Worm (Caenorhabditis elegans): ENCODE results near the gene Y71H2AM.6.
A peak's percentile ranks its signal among the peaks of the same experiment; 100 is the strongest.

DNA sequence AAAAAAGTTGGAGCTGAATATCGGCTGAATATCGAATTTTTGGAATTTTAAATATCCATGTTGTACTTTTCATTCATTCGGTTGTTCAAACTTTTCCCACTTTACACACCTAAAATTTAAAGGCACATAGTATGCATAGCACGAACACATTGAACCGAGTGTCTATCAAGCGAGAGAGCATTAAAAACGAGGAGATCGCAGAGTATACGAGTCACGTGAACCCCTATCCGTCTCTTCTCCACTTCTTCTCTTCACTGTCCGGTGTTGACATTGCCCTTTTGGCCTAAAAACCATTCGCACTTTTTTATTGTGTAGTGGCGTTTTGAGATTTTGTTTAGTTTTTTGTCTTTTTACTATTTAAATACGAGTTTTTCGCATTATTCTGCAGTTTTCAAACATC lies 23.6 kb downstream of the Y71H2AM.6 start:
- TF ChIP-seq ama-1 (optimal IDR thresholded peaks at IDR 0.05) (no peak), duxl-1 (tag; optimal IDR thresholded peaks at IDR 0.05; ENCODE audit: poor library complexity) (no peak), ces-1 (GFP tag; optimal IDR thresholded peaks at IDR 0.05) (no peak), ztf-11 (tag; optimal IDR thresholded peaks at IDR 0.05) (no peak), zip-2 (tag; optimal IDR thresholded peaks at IDR 0.05) (no peak), mdl-1 (tag; optimal IDR thresholded peaks at IDR 0.05) (peak in 1 of 2 experiments; percentile 58), zag-1 (tag; optimal IDR thresholded peaks at IDR 0.05) (no peak), daf-12 (tag; optimal IDR thresholded peaks at IDR 0.05) (no peak), lin-39 (tag; optimal IDR thresholded peaks at IDR 0.05) (no peak), lir-3 (tag; optimal IDR thresholded peaks at IDR 0.05) (no peak), F44E2.7 (GFP tag; IDR thresholded peaks at IDR 0.05) (no peak)

Measured in whole organism, L4 larva.